Worm (Caenorhabditis elegans) whole organism, midembryonic: ENCODE data around the gene fbxa-51.

Experiments used
- flt-1 ChIP-seq: fragments of 200-800 bp; sonication (Bioruptor generic); IDR thresholded peaks from 2 replicates; pipeline ENCODE4 v1.3.6; 2022; ENCODE audit warnings: missing genetic modification characterization, missing compliant biosample characterization
- ref-1 ChIP-seq: fragments of 200-800 bp; sonication (Bioruptor generic); conservative IDR thresholded peaks from 2 replicates; pipeline ENCODE4 v1.3.6; 2022; ENCODE audit warnings: missing genetic modification reagents, missing genetic modification characterization, missing compliant biosample characterization

- TF ChIP-seq flt-1 (GFP tag; lab: Robert Waterston, UW) (no peak), ref-1 (GFP tag; lab: Robert Waterston, UW) (no peak)
Observed at ce11 chrIII:970928-971327, 8.9 kb downstream of the fbxa-51 start.
